Worm (Caenorhabditis elegans) whole organism, L4 larva: ENCODE measurements around the gene F35B3.3.

ENCODE experiments used
- F10B5.3 ChIP-seq: sonication (generic microtip); optimal IDR thresholded peaks from 2 replicates; lab custom pipeline; 2016; ENCODE audit warnings: mild to moderate bottlenecking, missing genetic modification characterization, missing compliant biosample characterization
- F37D6.2 ChIP-seq: sonication (generic microtip); optimal IDR thresholded peaks from 2 replicates; lab custom pipeline; 2016; ENCODE audit warnings: mild to moderate bottlenecking, missing genetic modification characterization, missing compliant biosample characterization
- F49E8.2 ChIP-seq: sonication (generic microtip); optimal IDR thresholded peaks from 2 replicates; lab custom pipeline; 2016; ENCODE audit warnings: missing compliant biosample characterization, mild to moderate bottlenecking, missing genetic modification characterization, borderline replicate concordance
- T20F7.1 ChIP-seq: fragments of 200-800 bp; sonication (Bioruptor generic); optimal IDR thresholded peaks from 2 replicates; lab custom pipeline; 2018; ENCODE audit warnings: mild to moderate bottlenecking, missing genetic modification characterization, missing compliant biosample characterization
- T26A8.4 ChIP-seq: fragments of 200-800 bp; sonication (Bioruptor generic); IDR thresholded peaks from 2 replicates; pipeline ENCODE4 v1.3.6; 2022; ENCODE audit warnings: missing genetic modification characterization, missing compliant biosample characterization
- Y48G9A.11 ChIP-seq: fragments of 200-800 bp; sonication (Bioruptor generic); IDR thresholded peaks from 2 replicates; pipeline ENCODE4 v1.3.6; 2022; ENCODE audit warnings: missing genetic modification reagents, missing genetic modification characterization, missing compliant biosample characterization
- Y75B8A.6 ChIP-seq: fragments of 200-800 bp; sonication (Bioruptor generic); IDR thresholded peaks from 2 replicates; pipeline ENCODE4 v1.3.6; 2022; ENCODE audit warnings: missing genetic modification reagents, missing genetic modification characterization, missing compliant biosample characterization
- aha-1 ChIP-seq: fragments of 150-350 bp; peaks from one replicate; lab custom pipeline; 2014; ENCODE audit warnings: missing biosample characterization, missing genetic modification characterization
- attf-4 ChIP-seq: sonication (generic microtip); optimal IDR thresholded peaks from 3 replicates; lab custom pipeline; 2017; ENCODE audit warnings: missing biosample characterization, missing genetic modification characterization
- ceh-20 ChIP-seq: fragments of 200-800 bp; sonication (Bioruptor generic); IDR thresholded peaks from 2 replicates; pipeline ENCODE4 v1.3.6; 2022; ENCODE audit warnings: missing genetic modification reagents, missing genetic modification characterization, missing compliant biosample characterization
- ceh-32 ChIP-seq: sonication (generic microtip); optimal IDR thresholded peaks from 2 replicates; lab custom pipeline; 2016; ENCODE audit warnings: mild to moderate bottlenecking, missing genetic modification characterization, missing compliant biosample characterization; ENCODE audit not compliant: poor library complexity
- ceh-82 ChIP-seq: sonication (generic microtip); optimal IDR thresholded peaks from 2 replicates; lab custom pipeline; 2017; ENCODE audit warnings: missing biosample characterization, missing genetic modification characterization
- cey-2 ChIP-seq: sonication (generic microtip); optimal IDR thresholded peaks from 3 replicates; lab custom pipeline; 2017; ENCODE audit warnings: missing genetic modification characterization, mild to moderate bottlenecking, missing compliant biosample characterization, antibody characterized with exemption, borderline replicate concordance; ENCODE audit not compliant: insufficient read depth
- daf-12 ChIP-seq: fragments of 150-350 bp; optimal IDR thresholded peaks from 2 replicates; lab custom pipeline; 2014; ENCODE audit warnings: missing biosample characterization, missing genetic modification reagents, missing genetic modification characterization
- daf-16 ChIP-seq, 3 experiments: sonication (generic microtip); optimal IDR thresholded peaks; 2 replicates each; lab custom pipeline; 2016 to 2017; ENCODE audit warnings: missing genetic modification characterization in 3 of 3, missing genetic modification reagents in 3 of 3, mild to moderate bottlenecking in 2 of 3, missing compliant biosample characterization in 2 of 3, missing biosample characterization in 1 of 3, moderate library complexity in 1 of 3
- dmd-6 ChIP-seq: fragments of 200-800 bp; sonication (Bioruptor generic); IDR thresholded peaks from 2 replicates; pipeline ENCODE4 v1.3.6; 2022; ENCODE audit warnings: missing genetic modification reagents, missing genetic modification characterization, missing compliant biosample characterization
- dmd-8 ChIP-seq: fragments of 200-800 bp; sonication (Bioruptor generic); IDR thresholded peaks from 2 replicates; pipeline ENCODE4 v1.3.6; 2022; ENCODE audit warnings: missing genetic modification characterization, missing compliant biosample characterization
- dve-1 ChIP-seq: sonication (generic microtip); optimal IDR thresholded peaks from 2 replicates; lab custom pipeline; 2017; ENCODE audit warnings: antibody characterized with exemption, mild to moderate bottlenecking, missing genetic modification characterization, missing compliant biosample characterization; ENCODE audit not compliant: insufficient read depth
- egl-27 ChIP-seq: sonication (generic microtip); optimal IDR thresholded peaks from 3 replicates; lab custom pipeline; 2017; ENCODE audit warnings: missing biosample characterization, missing genetic modification reagents, missing genetic modification characterization
- egl-43 ChIP-seq: fragments of 200-800 bp; sonication (Bioruptor generic); IDR thresholded peaks from 2 replicates; pipeline ENCODE4 v1.3.6; 2022; ENCODE audit warnings: missing genetic modification reagents, missing genetic modification characterization, missing compliant biosample characterization
- fos-1 ChIP-seq: fragments of 150-350 bp; optimal IDR thresholded peaks from 2 replicates; lab custom pipeline; 2014; ENCODE audit warnings: missing biosample characterization, missing genetic modification characterization
- hif-1 ChIP-seq, 2 experiments: sonication (generic microtip); optimal IDR thresholded peaks; 2 replicates each; lab custom pipeline; 2016 to 2017; ENCODE audit warnings: missing compliant biosample characterization in 2 of 2, missing genetic modification characterization in 2 of 2, missing genetic modification reagents in 2 of 2, missing genotype in 2 of 2, mild to moderate bottlenecking in 1 of 2
- hlh-11 ChIP-seq: fragments of 200-800 bp; sonication (Bioruptor generic); optimal IDR thresholded peaks from 2 replicates; lab custom pipeline; 2018; ENCODE audit warnings: mild to moderate bottlenecking, missing genetic modification characterization, missing compliant biosample characterization
- hlh-30 ChIP-seq: sonication (generic microtip); optimal IDR thresholded peaks from 2 replicates; lab custom pipeline; 2017; ENCODE audit warnings: antibody characterized with exemption, mild to moderate bottlenecking, missing genetic modification characterization, missing compliant biosample characterization; ENCODE audit not compliant: insufficient read depth
- lim-7 ChIP-seq: fragments of 200-800 bp; sonication (Bioruptor generic); IDR thresholded peaks from 2 replicates; pipeline ENCODE4 v1.3.6; 2022; ENCODE audit warnings: missing genetic modification characterization, missing compliant biosample characterization
- lin-13 ChIP-seq: fragments of 150-350 bp; optimal IDR thresholded peaks from 2 replicates; lab custom pipeline; 2014; ENCODE audit warnings: missing biosample characterization, missing genetic modification reagents, missing genetic modification characterization
- lin-38 ChIP-seq: fragments of 200-800 bp; sonication (Bioruptor generic); IDR thresholded peaks from 2 replicates; pipeline ENCODE4 v1.3.6; 2022; ENCODE audit warnings: missing genetic modification reagents, missing genetic modification characterization, missing compliant biosample characterization
- madf-5 ChIP-seq, 2 experiments: fragments of 200-800 bp; sonication (Bioruptor generic); IDR thresholded peaks; 2 replicates each; pipeline ENCODE4 v1.3.6; 2022; ENCODE audit warnings: missing compliant biosample characterization in 2 of 2, missing genetic modification characterization in 2 of 2
- mdt-29 ChIP-seq: fragments of 200-800 bp; sonication (Bioruptor generic); IDR thresholded peaks from 2 replicates; pipeline ENCODE4 v1.3.6; 2022; ENCODE audit warnings: missing genetic modification reagents, missing genetic modification characterization, missing compliant biosample characterization
- mes-2 ChIP-seq: sonication (generic microtip); optimal IDR thresholded peaks from 2 replicates; lab custom pipeline; 2016; ENCODE audit warnings: missing genotype, mild to moderate bottlenecking, missing genetic modification characterization, missing compliant biosample characterization; ENCODE audit not compliant: poor library complexity, severe bottlenecking
- nhr-102 ChIP-seq: sonication (generic microtip); optimal IDR thresholded peaks from 2 replicates; lab custom pipeline; 2016; ENCODE audit warnings: mild to moderate bottlenecking, missing genetic modification characterization, moderate library complexity, missing compliant biosample characterization
- nhr-11 ChIP-seq: fragments of 150-350 bp; optimal IDR thresholded peaks from 2 replicates; lab custom pipeline; 2014; ENCODE audit warnings: missing biosample characterization, missing genetic modification characterization
- nhr-28 ChIP-seq: fragments of 150-350 bp; optimal IDR thresholded peaks from 2 replicates; lab custom pipeline; 2014; ENCODE audit warnings: missing biosample characterization, missing genetic modification characterization
- nhr-42 ChIP-seq: fragments of 200-800 bp; sonication (Bioruptor generic); IDR thresholded peaks from 2 replicates; pipeline ENCODE4 v1.3.6; 2022; ENCODE audit warnings: missing genetic modification characterization, missing compliant biosample characterization
- nhr-48 ChIP-seq: sonication (generic microtip); optimal IDR thresholded peaks from 2 replicates; lab custom pipeline; 2016; ENCODE audit warnings: mild to moderate bottlenecking, missing genetic modification characterization, missing compliant biosample characterization
- nhr-77 ChIP-seq: fragments of 150-350 bp; optimal IDR thresholded peaks from 2 replicates; lab custom pipeline; 2014; ENCODE audit warnings: missing biosample characterization, missing genetic modification characterization
- php-3 ChIP-seq: fragments of 200-800 bp; sonication (Bioruptor generic); IDR thresholded peaks from 2 replicates; pipeline ENCODE4 v1.3.6; 2022; ENCODE audit warnings: missing genetic modification reagents, missing genetic modification characterization, missing compliant biosample characterization
- pqm-1 ChIP-seq: sonication (generic microtip); optimal IDR thresholded peaks from 2 replicates; lab custom pipeline; 2017; ENCODE audit warnings: missing biosample characterization, missing genetic modification characterization
- rbr-2 ChIP-seq: sonication (generic microtip); optimal IDR thresholded peaks from 2 replicates; lab custom pipeline; 2016; ENCODE audit warnings: missing genotype, missing genetic modification characterization, missing compliant biosample characterization
- snpc-1.2 ChIP-seq: fragments of 200-800 bp; sonication (Bioruptor generic); IDR thresholded peaks from 2 replicates; pipeline ENCODE4 v1.3.6; 2022; ENCODE audit warnings: missing genetic modification reagents, missing genetic modification characterization, missing compliant biosample characterization
- unc-130 ChIP-seq: sonication (generic microtip); optimal IDR thresholded peaks from 2 replicates; lab custom pipeline; 2016; ENCODE audit warnings: missing genetic modification reagents, missing genetic modification characterization, missing compliant biosample characterization
- unc-62 ChIP-seq, 3 experiments: fragments of 150-350 bp in 1 of 3; sonication (generic microtip); optimal IDR thresholded peaks in 2 of 3; peaks in 1 of 3; 1 replicate in 1 of 3; 2 replicates in 2 of 3; lab custom pipeline; 2014 to 2017; ENCODE audit warnings: missing biosample characterization in 3 of 3, missing genetic modification characterization in 3 of 3, missing genetic modification reagents in 3 of 3, missing genotype in 1 of 3
- zfp-3 ChIP-seq: fragments of 200-800 bp; sonication (Bioruptor generic); conservative IDR thresholded peaks from 2 replicates; pipeline ENCODE4 v1.3.6; 2022; ENCODE audit warnings: missing genetic modification reagents, missing genetic modification characterization, missing compliant biosample characterization
- ztf-11 ChIP-seq: fragments of 150-350 bp; optimal IDR thresholded peaks from 2 replicates; lab custom pipeline; 2014; ENCODE audit warnings: missing biosample characterization, missing genetic modification characterization
- ztf-7 ChIP-seq: fragments of 150-350 bp; optimal IDR thresholded peaks from 2 replicates; lab custom pipeline; 2014; ENCODE audit warnings: missing biosample characterization, missing genetic modification characterization

F35B3.3 gene

DNA sequence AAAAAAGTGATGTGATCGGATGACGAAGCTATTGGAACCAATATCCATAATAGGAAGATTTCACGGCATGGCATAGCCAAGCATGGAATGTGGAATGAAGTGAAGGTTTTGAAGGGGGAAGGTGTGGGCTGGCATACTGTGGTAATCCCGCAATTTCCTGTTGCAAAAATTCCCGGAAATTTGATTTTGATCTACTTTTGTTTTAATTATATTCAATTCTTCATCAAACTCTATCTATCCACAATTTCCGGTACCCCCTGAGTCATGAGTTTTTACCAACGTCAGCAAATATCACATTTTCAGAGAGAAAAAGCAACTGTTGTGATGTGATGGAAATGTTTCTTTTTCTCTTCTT, 42.2 kb downstream of the F35B3.3 start, which contains the start of gene gcy-11:
Gene gcy-11 (minus strand): TSS at position 101 of the 355 bp plus-strand sequence.
- no peak for TF ChIP-seq unc-130 (GFP tag; lab: Kevin White, UChicago)
- TF ChIP-seq ceh-82 (tag; lab: Kevin White, UChicago) = no peak
- TF ChIP-seq rbr-2 (tag; lab: Kevin White, UChicago) = no peak
- TF ChIP-seq egl-27 (tag; lab: Kevin White, UChicago) = no peak
- TF ChIP-seq Y48G9A.11 = no peak
- no peak for TF ChIP-seq pqm-1 (tag; lab: Kevin White, UChicago)
- TF ChIP-seq aha-1 (tag; lab: Kevin White, UChicago) = peak; percentile 80
- TF ChIP-seq unc-62 (GFP tag; optimal IDR thresholded peaks at IDR 0.05 in 1 of 2; lab: Kevin White, UChicago) = peak in 1 of 2 experiments; percentile 11
- no peak for TF ChIP-seq unc-62 (tag; optimal IDR thresholded peaks at IDR 0.05; lab: Kevin White, UChicago)
- no peak for TF ChIP-seq fos-1
- no peak for TF ChIP-seq dve-1 (tag; lab: Kevin White, UChicago)
- TF ChIP-seq lim-7 (GFP tag; lab: Robert Waterston, UW) = 0 out of 2 replicates have a peak, but pooled peaks have one; percentile 11
- no peak for TF ChIP-seq ceh-32
- TF ChIP-seq attf-4 (tag; lab: Kevin White, UChicago) = no peak
- no peak for TF ChIP-seq hif-1 (tag; optimal IDR thresholded peaks at IDR 0.05; lab: Kevin White, UChicago)
- TF ChIP-seq dmd-8 (GFP tag; lab: Robert Waterston, UW) = 0 out of 2 replicates have a peak, but pooled peaks have one; percentile 13
- TF ChIP-seq F10B5.3 (tag; lab: Kevin White, UChicago) = no peak
- TF ChIP-seq Y75B8A.6 (GFP tag; lab: Robert Waterston, UW) = no peak
- no peak for TF ChIP-seq ztf-11 (tag; lab: Kevin White, UChicago)
- TF ChIP-seq dmd-6 (GFP tag; lab: Robert Waterston, UW) = no peak
- no peak for TF ChIP-seq nhr-11

ce11 chrX:17055836-17056783, 42.8 kb downstream of the F35B3.3 start:
- TF ChIP-seq dve-1 (tag; lab: Kevin White, UChicago) = peak; percentile 37
- TF ChIP-seq egl-43 (GFP tag; lab: Robert Waterston, UW) = no peak
- TF ChIP-seq lin-13 (GFP tag; lab: Kevin White, UChicago) = peak; percentile 26
- no peak for TF ChIP-seq snpc-1.2 (GFP tag; lab: Robert Waterston, UW)
- TF ChIP-seq hlh-11 (tag; lab: Kevin White, UChicago) = peak; percentile 36
- TF ChIP-seq daf-12 (tag; lab: Kevin White, UChicago) = no peak
- TF ChIP-seq ceh-20 (GFP tag; lab: Robert Waterston, UW) = peak; percentile 53; the same call in 1 of the 2 replicates
- peak; percentile 57 for TF ChIP-seq dmd-6 (GFP tag; lab: Robert Waterston, UW)
- TF ChIP-seq nhr-48 = no peak
- TF ChIP-seq php-3 (GFP tag; lab: Robert Waterston, UW) = peak; percentile 96
- TF ChIP-seq hlh-30 (tag; lab: Kevin White, UChicago) = peak; percentile 47
- TF ChIP-seq daf-16 (GFP tag; optimal IDR thresholded peaks at IDR 0.05; lab: Kevin White, UChicago) = no peak
- TF ChIP-seq daf-16 (tag; optimal IDR thresholded peaks at IDR 0.05; lab: Kevin White, UChicago) = peak; percentile 74
- no peak for TF ChIP-seq cey-2 (tag; lab: Kevin White, UChicago)
- no peak for TF ChIP-seq nhr-42 (GFP tag; lab: Robert Waterston, UW)
- TF ChIP-seq nhr-77 (tag; lab: Kevin White, UChicago) = peak; percentile 11
- TF ChIP-seq ztf-11 (tag; lab: Kevin White, UChicago) = no peak
- no peak for TF ChIP-seq unc-130 (GFP tag; lab: Kevin White, UChicago)
- no peak for TF ChIP-seq mdt-29 (GFP tag; lab: Robert Waterston, UW)
- no peak for TF ChIP-seq F37D6.2 (tag; lab: Kevin White, UChicago)
- peak; percentile 60 for TF ChIP-seq nhr-28 (tag; lab: Kevin White, UChicago)
- peak; percentile 28 for TF ChIP-seq mes-2 (tag; lab: Kevin White, UChicago)
- TF ChIP-seq aha-1 (tag; lab: Kevin White, UChicago) = peak; percentile 10
- TF ChIP-seq ztf-7 = no peak
- TF ChIP-seq F49E8.2 = no peak
- TF ChIP-seq pqm-1 (tag; lab: Kevin White, UChicago) = peak; percentile 47
- TF ChIP-seq madf-5 (GFP tag; IDR thresholded peaks at IDR 0.05; lab: Robert Waterston, UW) = no peak
- TF ChIP-seq nhr-102 = no peak
- TF ChIP-seq T26A8.4 = no peak
- TF ChIP-seq zfp-3 (GFP tag; lab: Robert Waterston, UW) = peak; percentile 82
- no peak for TF ChIP-seq T20F7.1 (GFP tag; lab: Kevin White, UChicago)
- TF ChIP-seq lin-38 = no peak
- TF ChIP-seq ceh-32 = no peak
